Worm (Caenorhabditis elegans): ENCODE results near the gene C35A5.10.

The C35A5.10 gene

DNA sequence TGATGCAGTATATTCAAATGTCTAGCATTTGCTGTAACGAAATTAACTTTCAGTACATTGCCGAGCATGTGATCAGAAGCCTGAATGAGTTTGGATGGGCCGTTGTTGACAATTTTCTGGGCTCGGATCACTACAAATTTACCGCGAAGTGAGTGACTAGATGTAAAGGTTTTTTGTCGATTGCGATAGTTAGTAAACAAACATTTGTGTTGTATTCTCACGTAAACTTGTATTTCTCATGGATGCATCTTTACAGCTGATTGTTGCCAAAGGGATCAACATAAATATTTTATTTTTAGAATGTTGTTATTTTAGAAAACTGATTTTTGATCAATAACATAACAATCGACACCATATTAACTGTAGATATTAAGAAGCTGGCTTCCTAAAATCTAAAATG lies 30.0 kb upstream of the C35A5.10 start:
- no peak for TF ChIP-seq hnd-1 (tag; optimal IDR thresholded peaks at IDR 0.05)
- no peak for TF ChIP-seq aly-1 (tag; optimal IDR thresholded peaks at IDR 0.05)
- no peak for TF ChIP-seq B0310.2 (tag; optimal IDR thresholded peaks at IDR 0.05)
- no peak for TF ChIP-seq pes-1 (GFP tag; IDR thresholded peaks at IDR 0.05)
- no peak for TF ChIP-seq ets-7 (tag; optimal IDR thresholded peaks at IDR 0.05)

- no peak for TF ChIP-seq ceh-13 (GFP tag; optimal IDR thresholded peaks at IDR 0.05)
- no peak for TF ChIP-seq hmg-4 (GFP tag; optimal IDR thresholded peaks at IDR 0.05)
- TF ChIP-seq pes-1 (GFP tag; IDR thresholded peaks at IDR 0.05) = no peak
These were observed 28.6 kb upstream of the C35A5.10 start for ce11 chrV:10475421-10475820.

DNA sequence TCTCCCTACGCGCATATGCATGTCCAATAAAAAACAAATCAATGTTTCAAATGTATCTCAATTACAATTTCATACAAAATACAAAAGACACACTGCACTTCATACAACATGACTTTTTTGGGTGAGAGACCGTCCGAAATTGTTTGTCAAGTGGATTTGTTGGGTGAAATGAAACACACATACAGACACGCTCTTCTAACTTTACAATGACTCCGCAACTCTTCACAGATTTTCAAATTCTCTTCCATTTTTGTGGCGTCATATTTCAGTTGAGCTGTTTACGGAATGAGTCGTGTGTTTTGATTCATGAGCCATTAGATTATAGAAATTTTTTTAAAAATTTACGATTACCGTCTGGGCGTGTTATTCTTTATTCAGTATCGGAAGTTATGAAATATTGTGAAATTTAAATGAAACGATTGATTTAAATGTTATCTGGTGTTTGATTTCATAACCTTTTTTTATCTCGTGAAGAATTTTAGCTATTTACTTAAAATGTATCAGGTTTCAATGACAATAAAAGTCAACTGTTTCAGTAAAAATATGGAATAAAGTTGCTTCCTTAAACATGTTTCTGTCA lies 27.0 kb upstream of the C35A5.10 start:
- no peak for TF ChIP-seq tbx-11 (GFP tag; IDR thresholded peaks at IDR 0.05)
- no peak for TF ChIP-seq ceh-36 (tag; optimal IDR thresholded peaks at IDR 0.05)
- TF ChIP-seq ceh-13 (GFP tag; optimal IDR thresholded peaks at IDR 0.05) = no peak
- TF ChIP-seq hnd-1 (tag; optimal IDR thresholded peaks at IDR 0.05) = no peak
- no peak for TF ChIP-seq scrt-1 (GFP tag; IDR thresholded peaks at IDR 0.05)
- TF ChIP-seq B0310.2 (tag; optimal IDR thresholded peaks at IDR 0.05) = no peak
- no peak for TF ChIP-seq aly-1 (tag; optimal IDR thresholded peaks at IDR 0.05)
- no peak for TF ChIP-seq ets-7 (tag; optimal IDR thresholded peaks at IDR 0.05)
- no peak for TF ChIP-seq F13C5.2 (tag; optimal IDR thresholded peaks at IDR 0.05)
- no peak for TF ChIP-seq hmg-4 (GFP tag; optimal IDR thresholded peaks at IDR 0.05)
- TF ChIP-seq hmbx-1 (tag; optimal IDR thresholded peaks at IDR 0.05) = no peak
- no peak for TF ChIP-seq sea-1 (GFP tag; conservative IDR thresholded peaks at IDR 0.05)
- TF ChIP-seq tra-4 (tag; optimal IDR thresholded peaks at IDR 0.05) = no peak
- no peak for TF ChIP-seq pes-1 (GFP tag; IDR thresholded peaks at IDR 0.05)
- no peak for TF ChIP-seq tbx-37 (GFP tag; conservative IDR thresholded peaks at IDR 0.05)
- TF ChIP-seq ama-1 (optimal IDR thresholded peaks at IDR 0.05) = no peak
- no peak for TF ChIP-seq flt-1 (GFP tag; IDR thresholded peaks at IDR 0.05)

DNA sequence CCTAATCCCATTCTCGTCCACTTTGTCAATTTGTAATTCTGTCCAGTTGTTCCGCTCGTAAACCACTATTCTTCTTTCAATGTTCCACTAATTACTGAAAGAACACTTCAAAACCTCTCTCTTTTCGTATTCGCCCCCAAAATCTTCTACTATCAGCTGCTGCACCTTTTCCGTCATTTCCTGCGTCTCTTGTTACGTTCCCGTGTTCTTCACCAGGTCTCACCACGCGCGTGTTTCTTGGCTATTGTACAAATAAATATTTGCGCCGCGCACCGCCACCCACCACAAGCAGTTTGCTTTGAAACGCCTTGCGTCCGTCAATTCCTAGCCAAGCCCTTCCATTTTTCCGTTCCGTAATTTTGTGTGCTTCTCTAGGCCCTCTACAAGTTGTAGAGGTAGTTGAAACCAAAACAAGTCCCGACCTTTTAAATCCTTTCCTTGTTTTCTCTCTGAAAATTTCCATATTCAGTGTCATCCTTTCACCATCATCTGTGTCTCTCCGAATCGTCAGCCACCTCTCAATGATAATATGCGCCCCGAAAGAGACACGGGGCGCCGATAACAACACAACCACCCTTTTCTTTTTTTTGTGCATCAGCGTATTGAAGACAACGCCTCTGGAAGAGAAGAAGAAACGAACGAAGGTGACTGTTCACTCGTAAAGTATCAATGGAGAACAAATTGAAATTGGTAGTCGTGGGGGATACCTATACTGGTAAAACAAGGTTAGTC lies 25.7 kb upstream of the C35A5.10 start, which contains the start of the genes crp-1 and Y32F6B.9:
Gene crp-1, plus strand, starts transcription at position 468 of the 732 bp plus-strand sequence.
Gene Y32F6B.9, plus strand, starts transcription at position 603 of the 732 bp plus-strand sequence.
- TF ChIP-seq flt-1 (GFP tag; IDR thresholded peaks at IDR 0.05) (no peak), ceh-13 (GFP tag; optimal IDR thresholded peaks at IDR 0.05) (no peak), ama-1 (optimal IDR thresholded peaks at IDR 0.05) (no peak), hnd-1 (tag; optimal IDR thresholded peaks at IDR 0.05) (no peak), F13C5.2 (tag; optimal IDR thresholded peaks at IDR 0.05) (no peak), ceh-36 (tag; optimal IDR thresholded peaks at IDR 0.05) (no peak), pes-1 (GFP tag; IDR thresholded peaks at IDR 0.05) (no peak), hmbx-1 (tag; optimal IDR thresholded peaks at IDR 0.05) (no peak), sea-1 (GFP tag; conservative IDR thresholded peaks at IDR 0.05) (no peak), ets-7 (tag; optimal IDR thresholded peaks at IDR 0.05) (no peak), B0310.2 (tag; optimal IDR thresholded peaks at IDR 0.05) (no peak), scrt-1 (GFP tag; IDR thresholded peaks at IDR 0.05) (no peak), hmg-4 (GFP tag; optimal IDR thresholded peaks at IDR 0.05) (no peak), tbx-37 (GFP tag; conservative IDR thresholded peaks at IDR 0.05) (no peak), aly-1 (tag; optimal IDR thresholded peaks at IDR 0.05) (no peak)

DNA sequence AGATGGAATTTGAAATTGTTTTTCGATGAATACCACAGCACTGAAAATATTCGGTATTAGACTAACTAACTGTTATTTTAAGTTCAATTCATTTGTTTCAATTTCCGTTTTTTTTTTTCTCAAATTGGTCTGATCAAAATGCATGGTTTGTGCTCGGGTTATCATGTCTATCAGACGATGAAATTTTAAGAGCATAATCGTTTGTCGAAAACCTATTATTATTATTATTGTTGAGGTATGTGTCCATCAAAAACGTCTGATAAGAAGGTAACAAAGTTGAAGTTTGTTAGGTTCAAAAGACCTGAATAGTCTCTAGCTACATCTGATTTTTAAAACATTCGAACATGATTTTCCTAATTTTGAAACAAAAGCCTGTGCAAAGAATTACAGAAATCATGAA lies 20.0 kb upstream of the C35A5.10 start:
- TF ChIP-seq sea-1 (GFP tag; conservative IDR thresholded peaks at IDR 0.05) = no peak
- TF ChIP-seq tbx-37 (GFP tag; conservative IDR thresholded peaks at IDR 0.05) = no peak
- no peak for TF ChIP-seq B0310.2 (tag; optimal IDR thresholded peaks at IDR 0.05)
- TF ChIP-seq hmbx-1 (tag; optimal IDR thresholded peaks at IDR 0.05) = no peak
- no peak for TF ChIP-seq scrt-1 (GFP tag; IDR thresholded peaks at IDR 0.05)
- TF ChIP-seq ama-1 (optimal IDR thresholded peaks at IDR 0.05) = no peak
- no peak for TF ChIP-seq ceh-36 (tag; optimal IDR thresholded peaks at IDR 0.05)
- no peak for TF ChIP-seq F13C5.2 (tag; optimal IDR thresholded peaks at IDR 0.05)
- TF ChIP-seq hmg-4 (GFP tag; optimal IDR thresholded peaks at IDR 0.05) = no peak
- no peak for TF ChIP-seq hnd-1 (tag; optimal IDR thresholded peaks at IDR 0.05)
- TF ChIP-seq ceh-13 (GFP tag; optimal IDR thresholded peaks at IDR 0.05) = no peak
- TF ChIP-seq tra-4 (tag; optimal IDR thresholded peaks at IDR 0.05) = no peak
- no peak for TF ChIP-seq flt-1 (GFP tag; IDR thresholded peaks at IDR 0.05)
- no peak for TF ChIP-seq tbx-11 (GFP tag; IDR thresholded peaks at IDR 0.05)
- TF ChIP-seq pes-1 (GFP tag; IDR thresholded peaks at IDR 0.05) = no peak
- no peak for TF ChIP-seq ets-7 (tag; optimal IDR thresholded peaks at IDR 0.05)
- no peak for TF ChIP-seq aly-1 (tag; optimal IDR thresholded peaks at IDR 0.05)

DNA sequence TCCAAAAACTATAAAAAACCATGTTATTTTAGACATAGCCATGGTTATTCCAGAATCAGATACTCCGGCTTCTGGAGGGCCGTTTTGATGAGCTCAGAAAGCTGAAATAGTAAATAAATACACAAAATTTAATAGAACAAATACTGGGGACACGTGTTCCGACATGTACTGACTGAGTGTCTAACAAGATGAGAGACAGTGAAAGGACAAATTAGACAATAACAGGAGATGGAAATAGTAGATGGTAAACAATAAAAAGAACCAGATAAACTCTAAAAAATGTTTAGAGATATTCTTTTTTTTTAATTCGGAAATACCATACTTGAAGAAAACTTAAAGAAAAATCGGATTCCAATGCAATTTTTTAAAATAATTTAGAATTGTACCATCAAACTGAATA lies 19.4 kb upstream of the C35A5.10 start, which contains the start of gene Y32F6B.1:
Gene Y32F6B.1, minus strand, starts transcription at position 101 of the 400 bp plus-strand sequence.
- no peak for TF ChIP-seq tbx-37 (GFP tag; conservative IDR thresholded peaks at IDR 0.05)
- no peak for TF ChIP-seq hmg-4 (GFP tag; optimal IDR thresholded peaks at IDR 0.05)
- no peak for TF ChIP-seq ceh-36 (tag; optimal IDR thresholded peaks at IDR 0.05)
- TF ChIP-seq F13C5.2 (tag; optimal IDR thresholded peaks at IDR 0.05) = no peak
- no peak for TF ChIP-seq ceh-13 (GFP tag; optimal IDR thresholded peaks at IDR 0.05)
- no peak for TF ChIP-seq flt-1 (GFP tag; IDR thresholded peaks at IDR 0.05)
- no peak for TF ChIP-seq hnd-1 (tag; optimal IDR thresholded peaks at IDR 0.05)
- TF ChIP-seq tra-4 (tag; optimal IDR thresholded peaks at IDR 0.05) = no peak
- TF ChIP-seq tbx-11 (GFP tag; IDR thresholded peaks at IDR 0.05) = no peak
- TF ChIP-seq B0310.2 (tag; optimal IDR thresholded peaks at IDR 0.05) = no peak
- no peak for TF ChIP-seq ets-7 (tag; optimal IDR thresholded peaks at IDR 0.05)
- no peak for TF ChIP-seq pes-1 (GFP tag; IDR thresholded peaks at IDR 0.05)

- TF ChIP-seq scrt-1 (GFP tag; IDR thresholded peaks at IDR 0.05) (no peak), tbx-37 (GFP tag; conservative IDR thresholded peaks at IDR 0.05) (no peak), pes-1 (GFP tag; IDR thresholded peaks at IDR 0.05) (no peak), tra-4 (tag; optimal IDR thresholded peaks at IDR 0.05) (no peak), ceh-36 (tag; optimal IDR thresholded peaks at IDR 0.05) (no peak), F13C5.2 (tag; optimal IDR thresholded peaks at IDR 0.05) (no peak), ets-7 (tag; optimal IDR thresholded peaks at IDR 0.05) (no peak), sea-1 (GFP tag; conservative IDR thresholded peaks at IDR 0.05) (no peak), hmg-4 (GFP tag; optimal IDR thresholded peaks at IDR 0.05) (no peak), hmbx-1 (tag; optimal IDR thresholded peaks at IDR 0.05) (no peak), ceh-13 (GFP tag; optimal IDR thresholded peaks at IDR 0.05) (no peak), aly-1 (tag; optimal IDR thresholded peaks at IDR 0.05) (no peak), B0310.2 (tag; optimal IDR thresholded peaks at IDR 0.05) (no peak)
These were observed 18.6 kb upstream of the C35A5.10 start for ce11 chrV:10485389-10485788.
